Worm (Caenorhabditis elegans) whole organism, mixed stage, embryonic: Measurements from ENCODE around the gene pole-2.

Experiments
- bed-3 ChIP-seq: fragments of 200-800 bp; sonication (Bioruptor generic); optimal IDR thresholded peaks from 3 replicates; lab custom pipeline; 2018; ENCODE audit warnings: mild to moderate bottlenecking, missing genetic modification characterization, moderate library complexity, missing compliant biosample characterization
- elt-1 ChIP-seq: sonication (generic microtip); optimal IDR thresholded peaks from 2 replicates; lab custom pipeline; 2017; ENCODE audit warnings: missing genetic modification characterization, mild to moderate bottlenecking, missing compliant biosample characterization, antibody characterized with exemption, moderate library complexity, borderline replicate concordance; ENCODE audit not compliant: insufficient read depth
- elt-3 ChIP-seq: fragments of 150-350 bp; optimal IDR thresholded peaks from 2 replicates; lab custom pipeline; 2014; ENCODE audit warnings: missing biosample characterization, missing genetic modification characterization
- hlh-1 ChIP-seq: fragments of 150-350 bp; optimal IDR thresholded peaks from 2 replicates; lab custom pipeline; 2014; ENCODE audit warnings: missing biosample characterization, missing genetic modification reagents, missing genetic modification characterization
- lin-13 ChIP-seq: fragments of 150-350 bp; optimal IDR thresholded peaks from 2 replicates; lab custom pipeline; 2014; ENCODE audit warnings: missing biosample characterization, missing genetic modification characterization
- lin-32 ChIP-seq: fragments of 200-800 bp; sonication (Bioruptor generic); optimal IDR thresholded peaks from 2 replicates; lab custom pipeline; 2018; ENCODE audit warnings: mild to moderate bottlenecking, missing genetic modification characterization, missing compliant biosample characterization
- nhr-12 ChIP-seq: fragments of 150-350 bp; optimal IDR thresholded peaks from 2 replicates; lab custom pipeline; 2014; ENCODE audit warnings: missing biosample characterization, missing genetic modification characterization
- nhr-2 ChIP-seq: fragments of 150-350 bp; optimal IDR thresholded peaks from 2 replicates; lab custom pipeline; 2014; ENCODE audit warnings: missing biosample characterization, missing genetic modification characterization
- nhr-237 ChIP-seq: fragments of 150-350 bp; optimal IDR thresholded peaks from 2 replicates; lab custom pipeline; 2014; ENCODE audit warnings: missing biosample characterization, missing genetic modification characterization
- pha-4 ChIP-seq: fragments of 150-350 bp; optimal IDR thresholded peaks from 2 replicates; lab custom pipeline; 2018; ENCODE audit warnings: missing biosample characterization, missing genetic modification reagents, missing genetic modification characterization
- tbx-8 ChIP-seq: fragments of 200-800 bp; sonication (Bioruptor generic); optimal IDR thresholded peaks from 2 replicates; lab custom pipeline; 2018; ENCODE audit warnings: mild to moderate bottlenecking, missing genetic modification characterization, moderate library complexity, missing compliant biosample characterization
- unc-39 ChIP-seq: fragments of 150-350 bp; optimal IDR thresholded peaks from 2 replicates; lab custom pipeline; 2014; ENCODE audit warnings: missing biosample characterization, missing genetic modification characterization
- unc-62 ChIP-seq: fragments of 150-350 bp; optimal IDR thresholded peaks from 2 replicates; lab custom pipeline; 2014; ENCODE audit warnings: missing biosample characterization, missing genetic modification reagents, missing genetic modification characterization
- zip-8 ChIP-seq: fragments of 150-350 bp; optimal IDR thresholded peaks from 2 replicates; lab custom pipeline; 2014; ENCODE audit warnings: missing biosample characterization, missing genetic modification characterization

Gene pole-2

ce11 chrIV:8638761-8639160 is 47.6 kb downstream of the pole-2 start, which contains the start of gene F42A9.9:
F42A9.9 (minus strand) TSS chrIV:8638861.
- TF ChIP-seq unc-62: no peak
- TF ChIP-seq pha-4: no peak
- no peak for TF ChIP-seq lin-13 (tag; lab: Kevin White, UChicago)
- TF ChIP-seq lin-32 (GFP tag; lab: Kevin White, UChicago): no peak
- no peak for TF ChIP-seq nhr-237 (tag; lab: Kevin White, UChicago)
- no peak for TF ChIP-seq hlh-1
- TF ChIP-seq nhr-2 (tag; lab: Kevin White, UChicago): no peak
- no peak for TF ChIP-seq elt-1 (tag; lab: Kevin White, UChicago)
- TF ChIP-seq elt-3 (tag; lab: Kevin White, UChicago): no peak
- TF ChIP-seq zip-8 (tag; lab: Kevin White, UChicago): no peak
- no peak for TF ChIP-seq unc-39
- no peak for TF ChIP-seq nhr-12
- TF ChIP-seq bed-3 (GFP tag; lab: Kevin White, UChicago): no peak
- no peak for TF ChIP-seq tbx-8 (GFP tag; lab: Kevin White, UChicago)
